Fruit fly (Drosophila melanogaster) S2 (cell line): ENCODE data around the gene CG13806.

Experiments
- CG8478 ChIP-seq: fragments of >200 bp; optimal IDR thresholded peaks from 2 replicates; lab custom pipeline; 2018
- CTCF ChIP-seq, 2 experiments: fragments of >200 bp; optimal IDR thresholded peaks; 2 replicates each; lab custom pipeline; 2018

The CG13806 gene

dm6 chr3L:2267558-2267957 is 1.4 kb downstream of the CG13806 start, which contains the start of gene obst-I:
TSS of gene obst-I (plus strand) at chr3L:2267858.
- TF ChIP-seq CTCF (optimal IDR thresholded peaks at IDR 0.05; lab: Kevin White, UChicago) (no peak), CG8478 (no peak)

DNA sequence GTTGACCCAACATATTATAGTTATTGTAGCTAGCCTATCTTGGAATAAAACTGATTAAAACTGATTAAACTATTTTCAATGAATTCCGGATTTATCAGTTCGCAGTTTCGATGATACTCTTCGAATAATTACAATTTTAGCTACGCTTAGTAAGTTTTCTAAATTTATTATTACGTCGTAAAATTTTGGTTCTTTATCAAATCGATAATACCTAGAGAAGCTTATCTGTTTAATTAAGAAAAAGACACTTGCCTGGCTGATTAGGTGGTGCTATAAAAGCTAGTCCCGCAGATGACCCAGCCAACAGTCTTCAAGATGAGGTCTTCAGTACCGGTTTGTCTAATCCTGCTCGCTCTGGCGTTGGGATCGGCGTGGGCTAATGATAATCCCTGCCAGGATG is 2.3 kb downstream of the CG13806 start, which contains the start of gene CG32302:
TSS of gene CG32302 (plus strand) at position 301 of the 400 bp plus-strand sequence.
- no peak for TF ChIP-seq CG8478
- no peak for TF ChIP-seq CTCF (optimal IDR thresholded peaks at IDR 0.05; lab: Kevin White, UChicago)

- no peak for TF ChIP-seq CG8478
- TF ChIP-seq CTCF (optimal IDR thresholded peaks at IDR 0.05; lab: Kevin White, UChicago): no peak
Measured at dm6 chr3L:2272669-2273068, 6.5 kb downstream of the CG13806 start, which contains the start of gene yellow-g. TSS of gene yellow-g (minus strand) at chr3L:2272769.

dm6 chr3L:2273392-2273791 is 7.2 kb downstream of the CG13806 start:
- TF ChIP-seq CTCF (optimal IDR thresholded peaks at IDR 0.05; lab: Kevin White, UChicago) (no peak), CG8478 (no peak)

DNA sequence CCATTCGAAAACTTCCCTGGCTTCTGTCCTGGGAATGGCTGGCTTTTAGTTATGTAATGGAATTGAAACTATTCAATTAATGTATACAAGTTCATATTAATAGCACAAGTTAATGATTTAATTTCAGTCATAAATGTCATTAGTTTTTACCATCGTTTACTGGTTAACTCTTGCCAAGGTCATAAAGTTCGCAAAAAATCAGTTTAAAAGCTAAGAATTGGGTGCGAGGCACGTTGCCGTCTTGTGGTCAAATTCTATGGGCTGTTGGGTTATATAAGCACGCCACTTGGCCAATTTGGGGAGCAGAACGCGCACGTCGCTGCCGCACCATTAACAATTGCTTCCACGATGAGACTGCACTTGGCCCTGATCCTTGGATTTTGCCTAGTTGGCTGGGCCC is 10.1 kb downstream of the CG13806 start, which contains the start of gene yellow-g2:
TSS of gene yellow-g2 (plus strand) at position 301 of the 400 bp plus-strand sequence.
- TF ChIP-seq CTCF (optimal IDR thresholded peaks at IDR 0.05; lab: Kevin White, UChicago): no peak
- no peak for TF ChIP-seq CG8478

dm6 chr3L:2282506-2282905 is 16.3 kb downstream of the CG13806 start, which contains the start of gene MsR2:
TSS of gene MsR2 (plus strand) at chr3L:2282883.
- TF ChIP-seq CG8478 (no peak), CTCF (optimal IDR thresholded peaks at IDR 0.05; lab: Kevin White, UChicago) (no peak)
